ENCODE assay signal across 4 worm cellular contexts in genomic region chrX:1070585-1070984, ce11.
TF ChIP-seq lines count a peak whose summit lies in the region.
"Not testable (repeated sequence)": the region's sequence is repeated elsewhere in the genome, so short reads cannot be mapped to it uniquely, and the experiment has no call there.

No protein-coding gene starts in this region.

TF ChIP-seq in whole organism, L4 larva, 104 proteins besides CTCF, POLR2A, EP300 and RAD21:
- TF ChIP-seq dmd-8 (GFP tag; IDR thresholded peaks at IDR 0.05; lab: Robert Waterston, UW): peak; percentile 60
- TF ChIP-seq lin-1 (GFP tag; IDR thresholded peaks at IDR 0.05; lab: Robert Waterston, UW): 0 out of 2 replicates have a peak, but pooled peaks have one; percentile 32
- 0 out of 2 replicates have a peak, but pooled peaks have one; percentile 37 for TF ChIP-seq ceh-44 (GFP tag; IDR thresholded peaks at IDR 0.05; lab: Robert Waterston, UW)
- TF ChIP-seq F26F4.8 (GFP tag; conservative IDR thresholded peaks at IDR 0.05; lab: Robert Waterston, UW): 0 out of 2 replicates have a peak, but pooled peaks have one; percentile 44
- TF ChIP-seq T26A8.4 (GFP tag; IDR thresholded peaks at IDR 0.05; lab: Robert Waterston, UW): peak; percentile 48; the same call in 1 of the 2 replicates
- peak; percentile 58; the same call in 1 of the 2 replicates for TF ChIP-seq arid-1 (GFP tag; conservative IDR thresholded peaks at IDR 0.05; lab: Robert Waterston, UW)
- peak; percentile 77 for TF ChIP-seq egl-43 (GFP tag; IDR thresholded peaks at IDR 0.05; lab: Robert Waterston, UW)
- 0 out of 2 replicates have a peak, but pooled peaks have one; percentile 36 for TF ChIP-seq ctbp-1 (GFP tag; IDR thresholded peaks at IDR 0.05; lab: Robert Waterston, UW)
- TF ChIP-seq vab-7 (GFP tag; IDR thresholded peaks at IDR 0.05; lab: Robert Waterston, UW): peak; percentile 11; the same call in 1 of the 2 replicates
- peak; percentile 73; the same call in 1 of the 2 replicates for TF ChIP-seq lim-7 (GFP tag; IDR thresholded peaks at IDR 0.05; lab: Robert Waterston, UW)
- 0 out of 2 replicates have a peak, but pooled peaks have one; percentile 8 for TF ChIP-seq dmd-9 (GFP tag; IDR thresholded peaks at IDR 0.05; lab: Robert Waterston, UW)
- TF ChIP-seq dmd-6 (GFP tag; IDR thresholded peaks at IDR 0.05; lab: Robert Waterston, UW): peak; percentile 21; the same call in 1 of the 2 replicates
- peak; percentile 41; the same call in 1 of the 2 replicates for TF ChIP-seq zfp-3 (GFP tag; conservative IDR thresholded peaks at IDR 0.05; lab: Robert Waterston, UW)
- peak; percentile 22; the same call in 1 of the 2 replicates for TF ChIP-seq pha-4 (GFP tag; IDR thresholded peaks at IDR 0.05; lab: Robert Waterston, UW)
- not testable (repeated sequence) for TF ChIP-seq pha-4 (tag; optimal IDR thresholded peaks at IDR 0.05; lab: Kevin White, UChicago)
- peak; percentile 56; the same call in 1 of the 2 replicates for TF ChIP-seq lin-38 (GFP tag; IDR thresholded peaks at IDR 0.05; lab: Robert Waterston, UW)

TF ChIP-seq in whole organism, early embryonic, 17 proteins besides CTCF, POLR2A, EP300 and RAD21:
- TF ChIP-seq tbx-37 (GFP tag; conservative IDR thresholded peaks at IDR 0.05; lab: Robert Waterston, UW): peak; percentile 48; the same call in 1 of the 2 replicates

TF ChIP-seq in whole organism, midembryonic, 9 proteins besides CTCF, POLR2A, EP300 and RAD21:
- TF ChIP-seq ztf-23 (GFP tag; IDR thresholded peaks at IDR 0.05; lab: Robert Waterston, UW): 0 out of 2 replicates have a peak, but pooled peaks have one; percentile 43

TF ChIP-seq in whole organism, young adult, 124 proteins besides CTCF, POLR2A, EP300 and RAD21:
- TF ChIP-seq dox-1 (GFP tag; IDR thresholded peaks at IDR 0.05; lab: Robert Waterston, UW) (peak; percentile 66), rpc-1 (optimal IDR thresholded peaks at IDR 0.05; lab: Kevin White, UChicago) (peak; percentile 31), rpc-1 (tag; optimal IDR thresholded peaks at IDR 0.05; lab: Kevin White, UChicago) (peak; percentile 58), ztf-25 (GFP tag; IDR thresholded peaks at IDR 0.05; lab: Robert Waterston, UW) (0 out of 2 replicates have a peak, but pooled peaks have one; percentile 27), B0261.1 (tag; optimal IDR thresholded peaks at IDR 0.05; lab: Kevin White, UChicago) (peak; percentile 55), rcor-1 (GFP tag; IDR thresholded peaks at IDR 0.05; lab: Robert Waterston, UW) (peak; percentile 44; the same call in 1 of the 2 replicates), lin-26 (GFP tag; IDR thresholded peaks at IDR 0.05; lab: Robert Waterston, UW) (peak; percentile 71), tbp1 (GFP tag; optimal IDR thresholded peaks at IDR 0.05; lab: Kevin White, UChicago) (peak; percentile 80), hmg-1.2 (GFP tag; IDR thresholded peaks at IDR 0.05; lab: Robert Waterston, UW) (peak; percentile 61; the same call in 1 of the 2 replicates), nfyb-1 (GFP tag; IDR thresholded peaks at IDR 0.05; lab: Robert Waterston, UW) (peak; percentile 45; the same call in 1 of the 2 replicates), Y56A3A.18 (GFP tag; IDR thresholded peaks at IDR 0.05; lab: Robert Waterston, UW) (peak; percentile 68; the same call in 1 of the 2 replicates)
